Fruit fly (Drosophila melanogaster) whole organism, adult: ENCODE results near the gene Obp19d.

Experiments used
- CG11617 ChIP-seq: fragments of 200-800 bp; sonication (Bioruptor generic); optimal IDR thresholded peaks from 2 replicates; lab custom pipeline; 2017; ENCODE audit warnings: mild to moderate bottlenecking, missing biosample characterization, missing genetic modification reagents, missing genetic modification characterization
- CG12768 ChIP-seq: fragments of 200-800 bp; sonication (Bioruptor generic); optimal IDR thresholded peaks from 2 replicates; lab custom pipeline; 2017; ENCODE audit warnings: missing biosample characterization, missing genetic modification characterization, mild to moderate bottlenecking, moderate library complexity, missing genetic modification reagents
- CG33017 ChIP-seq: fragments of 200-800 bp; sonication (Bioruptor generic); optimal IDR thresholded peaks from 2 replicates; lab custom pipeline; 2018; ENCODE audit warnings: missing biosample characterization, mild to moderate bottlenecking, missing genetic modification characterization, moderate library complexity
- Clk ChIP-seq: fragments of 200-800 bp; sonication (Bioruptor generic); optimal IDR thresholded peaks from 2 replicates; lab custom pipeline; 2017; ENCODE audit warnings: missing biosample characterization, missing genetic modification characterization
- Hr96 ChIP-seq: fragments of 200-800 bp; sonication (Bioruptor generic); optimal IDR thresholded peaks from 2 replicates; lab custom pipeline; 2016; ENCODE audit warnings: missing biosample characterization, missing genetic modification characterization
- kay ChIP-seq: fragments of 200-800 bp; sonication (Bioruptor generic); peaks from one replicate; lab custom pipeline; 2016; ENCODE audit warnings: missing biosample characterization, missing genetic modification characterization, borderline replicate concordance

- TF ChIP-seq CG33017 (tag; lab: Kevin White, UChicago) (no peak), kay (GFP tag; lab: Kevin White, UChicago) (no peak), Clk (GFP tag; lab: Kevin White, UChicago) (no peak), CG11617 (GFP tag; lab: Kevin White, UChicago) (no peak), CG12768 (GFP tag; lab: Kevin White, UChicago) (no peak), Hr96 (GFP tag; lab: Kevin White, UChicago) (no peak)
These were observed 29.5 kb downstream of the Obp19d start, which contains the start of gene tbc for dm6 chrX:20448828-20449427.
